Worm (Caenorhabditis elegans): ENCODE measurements around the gene K09H11.6.

DNA sequence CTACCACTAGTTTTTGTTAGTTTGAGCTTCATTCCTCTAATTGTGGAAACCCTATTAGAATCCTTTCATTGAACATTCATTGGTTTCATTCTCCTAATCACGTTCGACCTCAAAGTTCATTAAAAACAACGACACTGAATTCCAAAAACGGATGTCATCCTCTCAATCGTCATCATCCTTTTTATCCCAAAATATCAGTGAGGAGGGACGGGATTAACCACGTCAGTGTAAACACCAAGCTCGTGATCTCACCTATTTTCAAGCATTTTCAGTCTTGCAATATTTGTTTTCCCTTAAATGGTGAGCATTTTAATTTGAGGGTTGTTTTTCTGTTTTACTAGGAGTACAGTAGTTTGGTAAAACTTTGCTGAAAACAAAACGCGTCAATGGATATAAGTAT is 31.5 kb downstream of the K09H11.6 start:
- TF ChIP-seq unc-62 (GFP tag; optimal IDR thresholded peaks at IDR 0.05) = no peak
- no peak for TF ChIP-seq ztf-4 (tag; optimal IDR thresholded peaks at IDR 0.05)
- TF ChIP-seq sox-4 (tag; optimal IDR thresholded peaks at IDR 0.05) = peak; percentile 43
- no peak for TF ChIP-seq zag-1 (tag; optimal IDR thresholded peaks at IDR 0.05)
- no peak for TF ChIP-seq aha-1 (tag; optimal IDR thresholded peaks at IDR 0.05)

Measured in whole organism, L1 larva.